ENCODE assay signal across 3 worm cellular contexts in the genomic region with DNA sequence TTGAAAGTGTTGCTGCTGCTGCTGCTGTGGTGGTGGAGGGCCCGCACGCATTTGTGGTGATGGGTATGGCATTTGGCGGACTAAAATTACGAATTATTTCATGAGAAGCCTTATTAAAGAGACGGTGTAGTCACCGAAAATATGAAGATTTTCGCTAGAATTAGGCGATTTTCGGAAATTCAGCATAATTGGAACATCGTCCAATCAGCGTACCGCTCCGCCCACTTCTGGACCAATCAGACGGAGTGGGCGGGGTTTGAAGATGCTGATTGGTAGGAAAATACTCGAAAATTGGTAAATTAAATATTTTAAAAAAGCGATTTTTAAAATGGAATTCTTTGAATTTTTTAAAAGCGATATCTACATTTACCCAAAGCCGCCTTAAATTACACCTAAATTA.
A peak's percentile ranks its signal among the peaks of the same experiment; 100 is the strongest.
TF ChIP-seq lines count a peak whose summit lies in the region.

No protein-coding gene starts in this region.

TF ChIP-seq in whole organism, L3 larva, 47 proteins besides CTCF, POLR2A, EP300 and RAD21:
- TF ChIP-seq pqm-1 (tag; optimal IDR thresholded peaks at IDR 0.05; lab: Kevin White, UChicago) = no peak
- TF ChIP-seq ceh-82 (tag; optimal IDR thresholded peaks at IDR 0.05; lab: Kevin White, UChicago) = no peak
- TF ChIP-seq nfya-1 (tag; optimal IDR thresholded peaks at IDR 0.05; lab: Kevin White, UChicago; ENCODE audit: insufficient read depth) = peak; percentile 64
- no peak for TF ChIP-seq fos-1 (tag; optimal IDR thresholded peaks at IDR 0.05; lab: Kevin White, UChicago)
- no peak for TF ChIP-seq lin-39 (tag; optimal IDR thresholded peaks at IDR 0.05; lab: Kevin White, UChicago)
- no peak for TF ChIP-seq unc-39 (tag; optimal IDR thresholded peaks at IDR 0.05; lab: Kevin White, UChicago)
- no peak for TF ChIP-seq jun-1 (tag; optimal IDR thresholded peaks at IDR 0.05; lab: Kevin White, UChicago)

TF ChIP-seq in whole organism, late embryonic, 69 proteins besides CTCF, POLR2A, EP300 and RAD21:
- TF ChIP-seq T23F11.4 (GFP tag; optimal IDR thresholded peaks at IDR 0.05; lab: Kevin White, UChicago) (no peak), nfya-1 (tag; optimal IDR thresholded peaks at IDR 0.05; lab: Kevin White, UChicago) (peak; percentile 46), unc-3 (GFP tag; conservative IDR thresholded peaks at IDR 0.05; lab: Robert Waterston, UW) (no peak), unc-3 (tag; optimal IDR thresholded peaks at IDR 0.05; lab: Kevin White, UChicago) (no peak), K09A11.1 (tag; optimal IDR thresholded peaks at IDR 0.05; lab: Kevin White, UChicago; ENCODE audit: insufficient read depth) (no peak), K02D7.2 (tag; optimal IDR thresholded peaks at IDR 0.05; lab: Kevin White, UChicago) (no peak)
TF ChIP-seq in whole organism, late embryonic: peak in this region for 1.

TF ChIP-seq in whole organism, young adult, 124 proteins besides CTCF, POLR2A, EP300 and RAD21:
- TF ChIP-seq lin-40 (tag; optimal IDR thresholded peaks at IDR 0.05; lab: Kevin White, UChicago) (no peak), pha-4 (tag; optimal IDR thresholded peaks at IDR 0.05; lab: Kevin White, UChicago) (no peak), nfyb-1 (GFP tag; IDR thresholded peaks at IDR 0.05; lab: Robert Waterston, UW) (peak; percentile 58; the same call in 1 of the 2 replicates), madf-6 (GFP tag; IDR thresholded peaks at IDR 0.05; lab: Robert Waterston, UW) (no peak), ZK185.1 (tag; optimal IDR thresholded peaks at IDR 0.05; lab: Kevin White, UChicago; ENCODE audit: poor library complexity, severe bottlenecking) (no peak), zfh-2 (GFP tag; conservative IDR thresholded peaks at IDR 0.05; lab: Robert Waterston, UW) (no peak)
